Fruit fly (Drosophila melanogaster) whole organism, prepupa: Measurements from ENCODE around the gene Vha100-2.

ENCODE experiments used
- Blimp-1 ChIP-seq: fragments of 200-800 bp; sonication (Bioruptor generic); optimal IDR thresholded peaks from 3 replicates; lab custom pipeline; 2017; ENCODE audit warnings: missing biosample characterization, missing genetic modification characterization, mild to moderate bottlenecking, moderate library complexity, missing genetic modification reagents
- CG10631 ChIP-seq: fragments of 200-800 bp; sonication (Bioruptor generic); optimal IDR thresholded peaks from 2 replicates; lab custom pipeline; 2016; ENCODE audit warnings: missing biosample characterization, missing genetic modification characterization
- CG10669 ChIP-seq: fragments of 200-800 bp; sonication (Bioruptor generic); optimal IDR thresholded peaks from 3 replicates; lab custom pipeline; 2018; ENCODE audit warnings: missing biosample characterization, mild to moderate bottlenecking, missing genetic modification characterization, moderate library complexity
- CG11294 ChIP-seq: fragments of 200-800 bp; sonication (Bioruptor generic); IDR thresholded peaks from 2 replicates; pipeline ENCODE4 v1.3.6; 2022; ENCODE audit warnings: missing biosample characterization, missing genetic modification characterization
- CG11762 ChIP-seq: fragments of 200-800 bp; sonication (Bioruptor generic); optimal IDR thresholded peaks from 3 replicates; lab custom pipeline; 2016; ENCODE audit warnings: missing biosample characterization, missing genetic modification characterization; ENCODE audit not compliant: insufficient read depth
- CG11902 ChIP-seq: fragments of 200-800 bp; sonication (Bioruptor generic); optimal IDR thresholded peaks from 3 replicates; lab custom pipeline; 2016; ENCODE audit warnings: missing biosample characterization, missing genetic modification characterization
- CG1621 ChIP-seq: fragments of 200-800 bp; sonication (Bioruptor generic); optimal IDR thresholded peaks from 3 replicates; lab custom pipeline; 2018; ENCODE audit warnings: missing biosample characterization, mild to moderate bottlenecking, missing genetic modification characterization
- CG32006 ChIP-seq: fragments of 200-800 bp; sonication (Bioruptor generic); optimal IDR thresholded peaks from 3 replicates; lab custom pipeline; 2017; ENCODE audit warnings: missing biosample characterization, mild to moderate bottlenecking, missing genetic modification characterization
- CG34406 ChIP-seq: fragments of 200-800 bp; sonication (Bioruptor generic); optimal IDR thresholded peaks from 3 replicates; lab custom pipeline; 2016; ENCODE audit warnings: missing biosample characterization, missing genetic modification characterization
- CG3919 ChIP-seq: fragments of 200-800 bp; sonication (Bioruptor generic); optimal IDR thresholded peaks from 3 replicates; lab custom pipeline; 2016; ENCODE audit warnings: missing biosample characterization, missing genetic modification characterization
- CG4318 ChIP-seq: fragments of 200-800 bp; sonication (Bioruptor generic); optimal IDR thresholded peaks from 3 replicates; lab custom pipeline; 2017; ENCODE audit warnings: missing biosample characterization, mild to moderate bottlenecking, missing genetic modification characterization
- CG6163 ChIP-seq: fragments of 200-800 bp; sonication (Bioruptor generic); IDR thresholded peaks from 3 replicates; pipeline ENCODE4 v1.3.6; 2022; ENCODE audit warnings: missing biosample characterization, missing genetic modification characterization
- CG6792 ChIP-seq: fragments of 200-800 bp; sonication (Bioruptor generic); optimal IDR thresholded peaks from 3 replicates; lab custom pipeline; 2016; ENCODE audit warnings: missing biosample characterization, missing genetic modification characterization
- CG6854 ChIP-seq: fragments of 200-800 bp; sonication (Bioruptor generic); optimal IDR thresholded peaks from 2 replicates; lab custom pipeline; 2017; ENCODE audit warnings: missing biosample characterization, mild to moderate bottlenecking, missing genetic modification characterization
- CG7368 ChIP-seq: fragments of 200-800 bp; sonication (Bioruptor generic); optimal IDR thresholded peaks from 3 replicates; lab custom pipeline; 2016; ENCODE audit warnings: missing biosample characterization, missing genetic modification characterization
- CG8319 ChIP-seq: fragments of 200-800 bp; sonication (Bioruptor generic); optimal IDR thresholded peaks from 3 replicates; lab custom pipeline; 2016; ENCODE audit warnings: missing biosample characterization, missing genetic modification characterization
- CG9139 ChIP-seq: fragments of 200-800 bp; sonication (Bioruptor generic); optimal IDR thresholded peaks from 3 replicates; lab custom pipeline; 2017; ENCODE audit warnings: missing biosample characterization, mild to moderate bottlenecking, missing genetic modification characterization
- Eip78C ChIP-seq: fragments of 200-800 bp; sonication (Bioruptor generic); peaks from one replicate; lab custom pipeline; 2016; ENCODE audit warnings: missing biosample characterization, missing genetic modification characterization
- Eip93F ChIP-seq: fragments of 200-800 bp; sonication (Bioruptor generic); optimal IDR thresholded peaks from 2 replicates; lab custom pipeline; 2016; ENCODE audit warnings: missing biosample characterization, mild to moderate bottlenecking, missing genetic modification characterization
- Ets21C ChIP-seq: fragments of 200-800 bp; sonication (Bioruptor generic); optimal IDR thresholded peaks from 3 replicates; lab custom pipeline; 2016; ENCODE audit warnings: missing biosample characterization, missing genetic modification characterization
- Ets96B ChIP-seq: fragments of 200-800 bp; optimal IDR thresholded peaks from 2 replicates; lab custom pipeline; 2019; ENCODE audit warnings: missing biosample characterization, mild to moderate bottlenecking, missing genetic modification characterization, moderate library complexity
- Gug ChIP-seq: fragments of 200-800 bp; sonication (Bioruptor generic); IDR thresholded peaks from 2 replicates; pipeline ENCODE4 v1.3.6; 2022; ENCODE audit warnings: missing biosample characterization, missing genetic modification characterization
- Hr39 ChIP-seq: fragments of 200-800 bp; sonication (Bioruptor generic); optimal IDR thresholded peaks from 2 replicates; lab custom pipeline; 2016; ENCODE audit warnings: missing biosample characterization, missing genetic modification characterization
- Lpt ChIP-seq: fragments of 200-800 bp; sonication (Bioruptor generic); optimal IDR thresholded peaks from 3 replicates; lab custom pipeline; 2016; ENCODE audit warnings: missing biosample characterization, missing genetic modification characterization
- Met ChIP-seq: fragments of 200-800 bp; sonication (Bioruptor generic); optimal IDR thresholded peaks from 3 replicates; lab custom pipeline; 2016; ENCODE audit warnings: missing biosample characterization, missing genetic modification characterization
- Sox102F ChIP-seq: fragments of 200-800 bp; sonication (Bioruptor generic); optimal IDR thresholded peaks from 2 replicates; lab custom pipeline; 2016; ENCODE audit warnings: missing biosample characterization, mild to moderate bottlenecking, missing genetic modification characterization
- achi ChIP-seq: fragments of 200-800 bp; sonication (Bioruptor generic); optimal IDR thresholded peaks from 3 replicates; lab custom pipeline; 2016; ENCODE audit warnings: missing biosample characterization, missing genetic modification characterization
- acj6 ChIP-seq: fragments of 200-800 bp; sonication (Bioruptor generic); optimal IDR thresholded peaks from 3 replicates; lab custom pipeline; 2016; ENCODE audit warnings: missing biosample characterization, missing genetic modification characterization
- dsx ChIP-seq: fragments of 200-800 bp; optimal IDR thresholded peaks from 3 replicates; lab custom pipeline; 2019; ENCODE audit warnings: missing biosample characterization, mild to moderate bottlenecking, missing genetic modification characterization, moderate library complexity; ENCODE audit not compliant: poor library complexity, severe bottlenecking
- eg ChIP-seq: fragments of 200-800 bp; sonication (Bioruptor generic); IDR thresholded peaks from 3 replicates; pipeline ENCODE4 v1.3.6; 2022; ENCODE audit warnings: missing biosample characterization, missing genetic modification characterization
- esn ChIP-seq: fragments of 200-800 bp; sonication (Bioruptor generic); optimal IDR thresholded peaks from 2 replicates; lab custom pipeline; 2016; ENCODE audit warnings: missing biosample characterization, mild to moderate bottlenecking, missing genetic modification characterization, moderate library complexity
- fd59A ChIP-seq: fragments of 200-800 bp; sonication (Bioruptor generic); optimal IDR thresholded peaks from 2 replicates; lab custom pipeline; 2017; ENCODE audit warnings: missing biosample characterization, mild to moderate bottlenecking, missing genetic modification characterization, missing genetic modification reagents
- net ChIP-seq: fragments of 200-800 bp; sonication (Bioruptor generic); optimal IDR thresholded peaks from 3 replicates; lab custom pipeline; 2016; ENCODE audit warnings: missing biosample characterization, missing genetic modification characterization
- pdm3 ChIP-seq: fragments of 200-800 bp; sonication (Bioruptor generic); optimal IDR thresholded peaks from 3 replicates; lab custom pipeline; 2016; ENCODE audit warnings: missing biosample characterization, missing genetic modification characterization
- spab ChIP-seq: fragments of 200-800 bp; sonication (Bioruptor generic); optimal IDR thresholded peaks from 2 replicates; lab custom pipeline; 2017; ENCODE audit warnings: missing biosample characterization, mild to moderate bottlenecking, missing genetic modification characterization, missing genetic modification reagents
- ss ChIP-seq, 2 experiments: fragments of 200-800 bp; sonication (Bioruptor generic); optimal IDR thresholded peaks; 2 replicates in 1 of 2; 3 replicates in 1 of 2; lab custom pipeline; 2017 to 2018; ENCODE audit warnings: mild to moderate bottlenecking in 2 of 2, missing biosample characterization in 2 of 2, missing genetic modification characterization in 2 of 2, moderate library complexity in 1 of 2
- svp ChIP-seq: fragments of 200-800 bp; sonication (Bioruptor generic); peaks from one replicate; lab custom pipeline; 2016; ENCODE audit warnings: missing biosample characterization, missing genetic modification characterization
- vri ChIP-seq: fragments of 200-800 bp; sonication (Bioruptor generic); optimal IDR thresholded peaks from 3 replicates; lab custom pipeline; 2016; ENCODE audit warnings: missing biosample characterization, mild to moderate bottlenecking, missing genetic modification characterization

Gene Vha100-2

DNA sequence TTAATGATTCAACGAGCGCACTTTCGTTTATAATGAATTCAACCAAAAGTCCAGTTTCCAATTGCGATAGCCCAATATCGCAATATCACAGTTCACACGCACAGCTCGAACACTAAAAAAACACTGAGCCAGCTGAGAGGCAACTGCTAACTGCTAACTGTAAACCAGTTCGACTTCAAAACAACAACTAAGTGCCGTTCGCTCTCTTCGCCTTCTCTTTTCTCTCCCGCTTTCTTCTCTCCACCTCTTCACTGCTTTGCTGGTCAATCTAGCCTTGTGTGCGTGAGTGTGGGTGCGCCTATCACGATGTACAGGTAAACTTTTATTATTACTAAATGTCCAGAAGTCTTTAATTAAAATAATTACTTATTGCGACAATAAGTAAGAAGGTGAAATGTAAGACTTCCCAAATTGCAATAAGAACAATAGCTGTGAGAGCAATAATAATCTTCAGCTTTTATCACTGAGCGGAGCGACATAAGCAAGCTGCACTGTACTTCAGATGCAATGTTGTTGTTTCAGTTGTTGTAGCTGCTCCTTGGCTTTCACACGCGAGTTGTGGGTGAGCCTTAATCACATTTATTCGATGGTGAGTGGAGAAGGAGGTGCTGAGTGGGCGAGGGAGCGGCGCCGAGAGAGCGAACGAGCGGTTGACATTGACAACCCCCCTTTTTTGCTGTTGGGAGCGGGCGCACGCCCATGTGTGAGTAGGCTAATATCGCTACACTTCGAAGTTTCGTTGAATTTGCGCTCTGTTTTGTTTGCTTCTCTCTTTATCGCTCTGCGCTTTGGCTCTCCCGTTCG, 2.0 kb downstream of the Vha100-2 start, which contains the start of gene Vti1b (continued):
- TF ChIP-seq spab (GFP tag; lab: Kevin White, UChicago) (peak; percentile 96), acj6 (GFP tag; lab: Kevin White, UChicago) (peak; percentile 99), CG34406 (GFP tag; lab: Kevin White, UChicago) (peak; percentile 98), Ets21C (GFP tag; lab: Kevin White, UChicago) (peak; percentile 96), CG4318 (GFP tag; lab: Kevin White, UChicago) (peak; percentile 98), CG11762 (GFP tag; lab: Kevin White, UChicago) (peak; percentile 96), achi (peak; percentile 98), pdm3 (GFP tag; lab: Kevin White, UChicago) (peak; percentile 99), Ets96B (peak; percentile 98), Sox102F (peak; percentile 99), CG10669 (GFP tag; lab: Kevin White, UChicago) (peak; percentile 98), CG10631 (GFP tag; lab: Kevin White, UChicago) (peak; percentile 97), Blimp-1 (peak; percentile 88), CG11294 (peak; percentile 97), Met (GFP tag; lab: Kevin White, UChicago) (peak; percentile 98), CG8319 (GFP tag; lab: Kevin White, UChicago) (peak; percentile 97), Gug (peak; percentile 95), Eip78C (GFP tag; lab: Kevin White, UChicago) (peak; percentile 100), Hr39 (GFP tag; lab: Kevin White, UChicago) (peak; percentile 98), fd59A (GFP tag; lab: Kevin White, UChicago) (peak; percentile 96), CG6163 (peak; percentile 98), dsx (GFP tag; lab: Kevin White, UChicago) (peak; percentile 96), CG1621 (tag; lab: Kevin White, UChicago) (peak; percentile 94), CG11902 (GFP tag; lab: Kevin White, UChicago) (peak; percentile 97), Lpt (GFP tag; lab: Kevin White, UChicago) (peak; percentile 98), CG3919 (peak; percentile 99), svp (peak; percentile 100), CG9139 (GFP tag; lab: Kevin White, UChicago) (peak; percentile 91), CG32006 (GFP tag; lab: Kevin White, UChicago) (peak; percentile 99), CG7368 (peak; percentile 97), esn (GFP tag; lab: Kevin White, UChicago) (peak; percentile 98), ss (GFP tag; optimal IDR thresholded peaks at IDR 0.05; lab: Kevin White, UChicago) (peak; percentile 92 to 95), eg (peak; percentile 98), CG6854 (GFP tag; lab: Kevin White, UChicago) (peak; percentile 93)
- TF ChIP-seq, all 60 proteins: peak for 60

DNA sequence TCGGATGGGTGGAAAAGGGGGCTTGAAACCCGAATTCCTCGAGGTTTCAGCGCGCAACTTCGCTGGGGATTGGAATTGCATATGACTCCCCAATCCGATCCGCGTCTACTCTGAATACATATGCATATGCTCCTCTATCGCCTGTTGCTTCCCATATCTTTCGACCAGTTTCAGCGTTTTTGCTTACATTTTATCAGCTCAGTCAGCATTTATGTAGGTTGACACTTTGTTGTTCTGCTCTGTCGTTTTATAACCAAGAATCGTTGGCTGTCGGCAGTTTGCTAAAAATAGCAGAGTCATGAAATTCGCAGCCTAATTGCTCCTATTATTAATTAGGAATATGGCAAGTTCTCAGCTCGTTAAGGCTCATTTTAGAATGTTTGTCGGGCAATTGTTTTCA, 3.3 kb downstream of the Vha100-2 start:
- TF ChIP-seq dsx (GFP tag; lab: Kevin White, UChicago) (peak; percentile 50), Ets96B (no peak), CG7368 (no peak), CG1621 (tag; lab: Kevin White, UChicago) (no peak), net (GFP tag; lab: Kevin White, UChicago) (no peak), CG6163 (no peak), Eip93F (no peak)

DNA sequence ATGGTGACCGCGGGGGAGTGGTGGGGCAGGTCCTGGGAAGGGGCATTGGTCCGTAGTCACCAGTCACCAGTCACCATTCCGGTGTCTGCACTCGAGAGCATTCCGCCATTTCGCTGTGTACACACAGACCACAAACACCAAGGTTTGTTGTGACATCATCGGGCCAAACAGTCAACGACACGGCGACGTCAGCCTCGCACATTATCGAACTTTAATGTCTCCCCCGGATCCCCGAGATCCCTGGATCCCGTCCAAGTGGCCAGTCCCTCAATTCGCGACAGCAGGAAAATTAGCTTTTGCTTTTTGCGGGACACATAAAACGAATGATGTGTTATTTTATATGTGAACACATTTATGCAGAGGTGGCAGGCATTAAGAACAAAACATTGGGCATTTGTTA, 4.1 kb downstream of the Vha100-2 start:
- TF ChIP-seq vri (GFP tag; lab: Kevin White, UChicago) (peak; percentile 92), CG6792 (GFP tag; lab: Kevin White, UChicago) (no peak), CG7368 (no peak)
